Worm (Caenorhabditis elegans): Measurements from ENCODE around the gene R02F11.3.
A peak's percentile ranks its signal among the peaks of the same experiment; 100 is the strongest.

R02F11.3 gene

DNA sequence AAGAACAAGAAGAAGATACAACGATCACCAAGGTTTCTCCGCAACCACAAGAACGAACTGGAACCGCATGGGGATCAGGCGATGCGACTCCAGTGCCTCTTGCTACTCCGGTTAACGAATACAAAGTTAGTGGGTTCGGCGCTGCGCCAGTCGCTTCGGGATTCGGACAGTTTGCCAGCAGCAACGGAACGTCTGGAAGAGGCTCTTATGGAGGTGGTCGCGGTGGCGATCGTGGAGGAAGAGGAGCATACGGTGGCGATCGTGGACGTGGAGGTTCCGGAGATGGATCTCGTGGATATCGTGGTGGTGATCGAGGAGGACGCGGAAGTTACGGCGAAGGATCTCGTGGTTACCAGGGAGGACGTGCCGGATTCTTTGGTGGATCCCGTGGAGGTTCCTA is 47.7 kb downstream of the R02F11.3 start:
- TF ChIP-seq egl-13 (tag; optimal IDR thresholded peaks at IDR 0.05) (no peak), nhr-237 (tag; optimal IDR thresholded peaks at IDR 0.05) (no peak), nhr-90 (tag; optimal IDR thresholded peaks at IDR 0.05; ENCODE audit: poor library complexity) (no peak), nhr-11 (tag; optimal IDR thresholded peaks at IDR 0.05) (no peak), aly-2 (tag; optimal IDR thresholded peaks at IDR 0.05) (no peak), nhr-84 (tag; optimal IDR thresholded peaks at IDR 0.05) (no peak)

DNA sequence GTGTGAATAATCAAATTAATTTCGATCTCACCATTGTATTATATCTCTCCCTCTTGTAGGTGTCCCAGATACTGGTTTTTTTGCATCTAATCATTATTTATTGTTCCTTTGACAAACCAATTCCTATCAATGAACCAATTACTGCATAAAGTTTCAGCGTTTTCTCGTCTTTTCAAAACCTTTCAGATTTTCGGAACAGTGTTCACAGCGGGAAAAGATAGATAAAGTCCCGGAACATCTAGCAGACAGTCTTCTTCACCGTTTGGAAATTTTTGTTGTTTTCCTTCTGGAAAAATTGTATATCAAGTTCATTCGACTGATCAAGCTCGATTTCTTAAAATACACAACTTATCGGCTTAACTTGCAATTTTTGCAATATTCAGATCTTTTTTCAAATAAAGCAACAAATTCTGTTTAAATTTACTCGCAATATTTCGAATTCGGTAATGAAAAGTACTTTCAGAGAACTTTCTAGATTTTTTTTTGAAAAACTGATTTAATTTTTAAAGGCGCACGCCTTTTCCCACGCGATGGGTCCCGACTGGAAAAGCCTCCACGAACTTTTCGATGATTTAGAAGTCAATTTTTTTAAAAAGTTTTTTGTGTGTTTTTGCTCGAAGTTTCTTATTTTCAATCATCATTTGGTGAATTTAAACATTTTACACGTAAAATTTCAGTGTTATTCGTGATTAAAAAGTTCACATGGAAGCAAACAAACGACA is 50.3 kb downstream of the R02F11.3 start, which contains the start of gene pgl-3:
Gene pgl-3, plus strand, starts transcription at position 672 of the 722 bp plus-strand sequence.
- TF ChIP-seq efl-1 (optimal IDR thresholded peaks at IDR 0.05) (peak in 1 of 2 experiments; percentile 14), efl-1 (GFP tag; optimal IDR thresholded peaks at IDR 0.05 in 1 of 2) (no peak), swsn-7 (tag; optimal IDR thresholded peaks at IDR 0.05) (no peak), ces-1 (GFP tag; optimal IDR thresholded peaks at IDR 0.05) (no peak)

ce11 chrV:4754684-4755211 is 51.0 kb downstream of the R02F11.3 start:
- no peak for TF ChIP-seq blmp-1 (tag; optimal IDR thresholded peaks at IDR 0.05)

DNA sequence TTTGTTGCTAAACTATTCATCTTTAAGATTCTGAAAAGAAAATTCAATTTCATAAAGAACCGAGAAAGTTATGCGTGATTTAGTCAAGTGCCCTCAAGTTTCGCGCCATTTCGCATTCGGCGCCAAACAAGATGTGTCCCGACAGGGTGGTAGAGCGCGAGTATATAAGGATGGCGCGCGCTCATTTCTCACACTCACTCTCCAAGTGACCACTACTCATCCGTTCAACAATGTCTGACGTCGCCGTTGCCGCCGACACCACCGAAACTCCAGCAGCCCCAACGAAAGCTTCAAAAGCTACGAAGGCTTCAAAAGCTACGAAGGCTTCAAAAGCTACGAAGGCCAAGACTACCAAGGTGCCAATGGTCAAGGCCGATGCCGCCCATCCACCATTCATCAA is 51.6 kb downstream of the R02F11.3 start, which contains the start of gene hil-4:
Gene hil-4, plus strand, starts transcription at position 191 of the 400 bp plus-strand sequence.
- TF ChIP-seq nhr-12 (tag; optimal IDR thresholded peaks at IDR 0.05) (no peak), dpl-1 (GFP tag; optimal IDR thresholded peaks at IDR 0.05) (peak in 1 of 3 experiments; percentile 18), efl-1 (optimal IDR thresholded peaks at IDR 0.05) (peak in 1 of 2 experiments; percentile 21), efl-1 (GFP tag; optimal IDR thresholded peaks at IDR 0.05 in 1 of 2) (no peak)
